Worm (Caenorhabditis elegans): ENCODE results near the gene F40G9.18.
"Not testable (repeated sequence)": the region's sequence is repeated elsewhere in the genome, so short reads cannot be mapped to it uniquely, and the experiment has no call there.

F40G9.18 gene

DNA sequence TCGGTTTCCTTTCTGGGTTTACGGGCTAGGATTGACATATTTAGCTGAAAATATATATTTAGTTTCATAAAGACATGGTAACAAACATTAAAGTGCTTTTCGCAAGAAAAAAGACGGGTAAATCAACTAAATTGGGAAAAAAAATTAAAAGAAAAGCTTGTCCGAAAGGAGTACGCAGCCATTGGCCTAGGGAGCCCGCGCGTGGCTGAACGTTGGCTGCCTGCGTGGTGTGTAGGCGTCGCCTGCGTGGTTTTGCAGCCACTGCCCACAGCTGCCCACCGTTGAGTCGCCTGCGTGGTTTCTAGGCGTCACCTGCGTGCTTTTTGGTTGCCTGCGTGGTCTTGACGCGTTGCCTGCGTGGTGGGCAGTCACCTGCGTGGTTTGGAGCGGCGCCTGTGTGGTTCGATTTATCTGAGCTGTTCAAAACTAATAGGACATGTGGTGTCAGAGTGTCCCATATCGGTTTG is 47.4 kb downstream of the F40G9.18 start, which contains the start of gene C29F9.12:
Gene C29F9.12, minus strand, starts transcription at position 51 of the 467 bp plus-strand sequence.
- not testable (repeated sequence) for TF ChIP-seq nhr-28, lin-13, ceh-39 (tag; optimal IDR thresholded peaks at IDR 0.05)

DNA sequence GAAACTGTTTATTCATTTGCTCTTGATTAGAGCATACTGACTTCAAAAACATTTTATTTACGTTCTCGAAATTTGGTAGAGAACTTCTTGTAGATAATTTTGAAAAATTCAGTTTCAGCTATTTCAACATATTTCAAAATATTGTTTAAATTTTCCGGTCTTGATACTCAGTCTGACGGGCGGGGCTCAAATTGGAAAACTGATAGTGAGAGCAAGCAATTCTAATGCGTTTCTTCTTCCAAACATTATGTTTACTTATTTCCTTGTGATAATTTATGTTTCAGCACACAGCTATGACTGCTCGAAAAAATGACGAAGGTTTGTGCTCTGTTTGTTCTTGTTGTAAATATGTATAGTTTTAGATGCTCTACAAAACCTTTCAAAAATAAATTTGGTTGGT is 49.2 kb downstream of the F40G9.18 start, which contains the start of gene pals-24:
Gene pals-24, plus strand, starts transcription at position 237 of the 400 bp plus-strand sequence.
- no peak for TF ChIP-seq nhr-237 (tag; optimal IDR thresholded peaks at IDR 0.05)
- TF ChIP-seq nhr-12 (tag; optimal IDR thresholded peaks at IDR 0.05), result no peak

DNA sequence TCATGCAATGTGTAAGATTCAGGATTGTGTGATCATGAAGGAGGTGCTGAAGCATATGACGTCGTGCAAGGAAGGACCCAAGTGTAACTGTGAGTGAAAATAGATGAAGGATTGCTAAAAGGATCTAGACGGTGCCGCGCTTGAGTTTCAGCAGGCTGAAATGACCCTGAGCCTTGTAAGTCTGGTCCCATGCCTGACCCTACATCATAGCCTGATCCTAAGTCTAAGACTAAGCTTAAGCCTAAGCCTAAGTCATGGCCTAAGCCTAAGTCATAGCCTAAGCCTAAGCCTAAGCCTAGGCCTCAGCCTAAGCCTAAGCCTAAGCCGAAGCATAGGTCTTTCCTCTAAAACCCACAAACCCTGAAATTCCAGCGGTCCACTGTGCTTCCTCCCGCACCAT is 51.5 kb downstream of the F40G9.18 start:
- TF ChIP-seq sem-2 (GFP tag; optimal IDR thresholded peaks at IDR 0.05), result no peak
- TF ChIP-seq ceh-83 (GFP tag; optimal IDR thresholded peaks at IDR 0.05), result no peak
- TF ChIP-seq ceh-39 (tag; optimal IDR thresholded peaks at IDR 0.05), result no peak
- no peak for TF ChIP-seq nhr-28 (tag; optimal IDR thresholded peaks at IDR 0.05)
- TF ChIP-seq cnd-1 (tag; optimal IDR thresholded peaks at IDR 0.05), result no peak
- no peak for TF ChIP-seq unc-62 (GFP tag; optimal IDR thresholded peaks at IDR 0.05)
- no peak for TF ChIP-seq ham-2 (GFP tag; optimal IDR thresholded peaks at IDR 0.05)
- no peak for TF ChIP-seq elt-3 (tag; optimal IDR thresholded peaks at IDR 0.05)
- TF ChIP-seq sptf-1 (tag; optimal IDR thresholded peaks at IDR 0.05), result no peak
- no peak for TF ChIP-seq ztf-11 (tag; optimal IDR thresholded peaks at IDR 0.05)
- no peak for TF ChIP-seq M03D4.4 (tag; optimal IDR thresholded peaks at IDR 0.05)
- TF ChIP-seq flh-1 (GFP tag; optimal IDR thresholded peaks at IDR 0.05), result no peak
- TF ChIP-seq lsy-2 (tag; optimal IDR thresholded peaks at IDR 0.05), result no peak
- TF ChIP-seq unc-39 (tag; optimal IDR thresholded peaks at IDR 0.05), result no peak
- no peak for TF ChIP-seq pha-4 (tag; optimal IDR thresholded peaks at IDR 0.05)
- no peak for TF ChIP-seq ceh-43 (GFP tag; optimal IDR thresholded peaks at IDR 0.05)
- TF ChIP-seq snpc-4 (tag; optimal IDR thresholded peaks at IDR 0.05), result no peak

All from whole organism, mixed stage, embryonic.